Fruit fly (Drosophila melanogaster): ENCODE results near the gene CG9592.
A peak's percentile ranks its signal among the peaks of the same experiment; 100 is the strongest.

DNA sequence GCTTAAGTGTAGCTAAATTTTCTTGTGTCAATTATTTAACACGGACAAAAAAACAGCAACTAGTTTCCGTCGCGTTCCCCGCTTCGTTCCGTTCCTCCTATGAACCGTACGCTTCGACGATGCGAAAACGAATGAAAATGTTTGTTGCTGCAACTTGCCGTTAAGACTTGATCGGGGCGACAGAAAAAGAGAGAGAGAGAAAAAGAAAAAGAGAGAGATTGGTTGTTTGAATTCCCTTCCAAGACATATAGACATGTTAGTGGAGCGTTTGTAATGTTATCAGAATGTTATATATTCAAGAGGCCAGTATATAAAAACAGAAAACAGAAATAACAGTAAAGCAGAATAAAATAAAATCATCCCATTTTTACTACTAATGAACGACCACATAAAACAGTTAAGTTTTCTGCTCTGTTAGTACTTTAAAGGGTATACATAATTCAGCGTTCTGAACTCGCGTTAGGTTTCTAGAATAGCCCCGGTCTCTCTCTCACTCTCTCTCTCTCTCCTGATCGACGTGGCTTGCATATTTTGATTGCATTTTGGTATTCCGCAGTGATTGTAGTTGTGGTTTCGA is 33.3 kb downstream of the CG9592 start, which contains the start of gene Gbs-70E:
- TF ChIP-seq CG3726 (GFP tag; IDR thresholded peaks at IDR 0.05): no peak
- peak; percentile 91 for TF ChIP-seq CG6854 (GFP tag; optimal IDR thresholded peaks at IDR 0.05)
- peak; percentile 73; the same call in 1 of the 2 replicates for TF ChIP-seq bowl (GFP tag; IDR thresholded peaks at IDR 0.05)

Measured in whole organism, embryonic.